Fruit fly (Drosophila melanogaster) whole organism, prepupa: Measurements from ENCODE around the gene alpha-Spec.

Experiments used
- CG10669 ChIP-seq: fragments of 200-800 bp; sonication (Bioruptor generic); optimal IDR thresholded peaks from 3 replicates; lab custom pipeline; 2018; ENCODE audit warnings: missing biosample characterization, mild to moderate bottlenecking, missing genetic modification characterization, moderate library complexity
- CG11294 ChIP-seq: fragments of 200-800 bp; sonication (Bioruptor generic); IDR thresholded peaks from 2 replicates; pipeline ENCODE4 v1.3.6; 2022; ENCODE audit warnings: missing biosample characterization, missing genetic modification characterization
- CG11762 ChIP-seq: fragments of 200-800 bp; sonication (Bioruptor generic); optimal IDR thresholded peaks from 3 replicates; lab custom pipeline; 2016; ENCODE audit warnings: missing biosample characterization, missing genetic modification characterization; ENCODE audit not compliant: insufficient read depth
- CG11902 ChIP-seq: fragments of 200-800 bp; sonication (Bioruptor generic); optimal IDR thresholded peaks from 3 replicates; lab custom pipeline; 2016; ENCODE audit warnings: missing biosample characterization, missing genetic modification characterization
- CG15336 ChIP-seq: fragments of 200-800 bp; sonication (Bioruptor generic); IDR thresholded peaks from 2 replicates; pipeline ENCODE4 v1.3.6; 2022; ENCODE audit warnings: missing biosample characterization, missing genetic modification characterization
- CG1621 ChIP-seq: fragments of 200-800 bp; sonication (Bioruptor generic); optimal IDR thresholded peaks from 3 replicates; lab custom pipeline; 2018; ENCODE audit warnings: missing biosample characterization, mild to moderate bottlenecking, missing genetic modification characterization
- CG3032 ChIP-seq: fragments of 200-800 bp; optimal IDR thresholded peaks from 2 replicates; lab custom pipeline; 2019; ENCODE audit warnings: missing biosample characterization, mild to moderate bottlenecking, missing genetic modification characterization, moderate library complexity
- CG31627 ChIP-seq: fragments of 200-800 bp; sonication (Bioruptor generic); optimal IDR thresholded peaks from 3 replicates; lab custom pipeline; 2016; ENCODE audit warnings: missing biosample characterization, missing genetic modification characterization
- CG32006 ChIP-seq: fragments of 200-800 bp; sonication (Bioruptor generic); optimal IDR thresholded peaks from 3 replicates; lab custom pipeline; 2017; ENCODE audit warnings: missing biosample characterization, mild to moderate bottlenecking, missing genetic modification characterization
- CG3919 ChIP-seq: fragments of 200-800 bp; sonication (Bioruptor generic); optimal IDR thresholded peaks from 3 replicates; lab custom pipeline; 2016; ENCODE audit warnings: missing biosample characterization, missing genetic modification characterization
- CG4318 ChIP-seq: fragments of 200-800 bp; sonication (Bioruptor generic); optimal IDR thresholded peaks from 3 replicates; lab custom pipeline; 2017; ENCODE audit warnings: missing biosample characterization, mild to moderate bottlenecking, missing genetic modification characterization
- CG6163 ChIP-seq: fragments of 200-800 bp; sonication (Bioruptor generic); IDR thresholded peaks from 3 replicates; pipeline ENCODE4 v1.3.6; 2022; ENCODE audit warnings: missing biosample characterization, missing genetic modification characterization
- CG6276 ChIP-seq: fragments of 200-800 bp; sonication (Bioruptor generic); optimal IDR thresholded peaks from 2 replicates; lab custom pipeline; 2017; ENCODE audit warnings: missing biosample characterization, mild to moderate bottlenecking, missing genetic modification characterization
- CG6792 ChIP-seq: fragments of 200-800 bp; sonication (Bioruptor generic); optimal IDR thresholded peaks from 3 replicates; lab custom pipeline; 2016; ENCODE audit warnings: missing biosample characterization, missing genetic modification characterization
- CG6808 ChIP-seq: fragments of 200-800 bp; sonication (Bioruptor generic); optimal IDR thresholded peaks from 3 replicates; lab custom pipeline; 2017; ENCODE audit warnings: missing biosample characterization, missing genetic modification characterization, mild to moderate bottlenecking, moderate library complexity, missing genetic modification reagents
- CG6854 ChIP-seq: fragments of 200-800 bp; sonication (Bioruptor generic); optimal IDR thresholded peaks from 2 replicates; lab custom pipeline; 2017; ENCODE audit warnings: missing biosample characterization, mild to moderate bottlenecking, missing genetic modification characterization
- CG8119 ChIP-seq: fragments of 200-800 bp; sonication (Bioruptor generic); IDR thresholded peaks from 3 replicates; pipeline ENCODE4 v1.3.6; 2022; ENCODE audit warnings: missing biosample characterization, missing genetic modification characterization
- CG8632 ChIP-seq: fragments of 200-800 bp; sonication (Bioruptor generic); optimal IDR thresholded peaks from 3 replicates; lab custom pipeline; 2016; ENCODE audit warnings: missing biosample characterization, missing genetic modification characterization
- Eip75B ChIP-seq: fragments of 200-800 bp; sonication (Bioruptor generic); optimal IDR thresholded peaks from 3 replicates; lab custom pipeline; 2016; ENCODE audit warnings: missing biosample characterization, missing genetic modification characterization
- Eip78C ChIP-seq: fragments of 200-800 bp; sonication (Bioruptor generic); peaks from one replicate; lab custom pipeline; 2016; ENCODE audit warnings: missing biosample characterization, missing genetic modification characterization
- Eip93F ChIP-seq: fragments of 200-800 bp; sonication (Bioruptor generic); optimal IDR thresholded peaks from 2 replicates; lab custom pipeline; 2016; ENCODE audit warnings: missing biosample characterization, mild to moderate bottlenecking, missing genetic modification characterization
- Ets96B ChIP-seq: fragments of 200-800 bp; optimal IDR thresholded peaks from 2 replicates; lab custom pipeline; 2019; ENCODE audit warnings: missing biosample characterization, mild to moderate bottlenecking, missing genetic modification characterization, moderate library complexity
- Gug ChIP-seq: fragments of 200-800 bp; sonication (Bioruptor generic); IDR thresholded peaks from 2 replicates; pipeline ENCODE4 v1.3.6; 2022; ENCODE audit warnings: missing biosample characterization, missing genetic modification characterization
- Hr4 ChIP-seq: fragments of 200-800 bp; sonication (Bioruptor generic); optimal IDR thresholded peaks from 3 replicates; lab custom pipeline; 2016; ENCODE audit warnings: missing biosample characterization, missing genetic modification characterization
- Lpt ChIP-seq: fragments of 200-800 bp; sonication (Bioruptor generic); optimal IDR thresholded peaks from 3 replicates; lab custom pipeline; 2016; ENCODE audit warnings: missing biosample characterization, missing genetic modification characterization
- OdsH ChIP-seq: fragments of 200-800 bp; sonication (Bioruptor generic); optimal IDR thresholded peaks from 3 replicates; lab custom pipeline; 2016; ENCODE audit warnings: missing biosample characterization, missing genetic modification characterization
- Smox ChIP-seq: fragments of 200-800 bp; sonication (Bioruptor generic); optimal IDR thresholded peaks from 3 replicates; lab custom pipeline; 2016; ENCODE audit warnings: missing biosample characterization, missing genetic modification characterization
- Sox102F ChIP-seq: fragments of 200-800 bp; sonication (Bioruptor generic); optimal IDR thresholded peaks from 2 replicates; lab custom pipeline; 2016; ENCODE audit warnings: missing biosample characterization, mild to moderate bottlenecking, missing genetic modification characterization
- Sox15 ChIP-seq: fragments of 200-800 bp; sonication (Bioruptor generic); optimal IDR thresholded peaks from 3 replicates; lab custom pipeline; 2016; ENCODE audit warnings: missing biosample characterization, missing genetic modification characterization
- cyc ChIP-seq: fragments of 200-800 bp; sonication (Bioruptor generic); optimal IDR thresholded peaks from 3 replicates; lab custom pipeline; 2016; ENCODE audit warnings: missing biosample characterization, missing genetic modification characterization
- dac ChIP-seq: fragments of 200-800 bp; sonication (Bioruptor generic); optimal IDR thresholded peaks from 2 replicates; lab custom pipeline; 2017; ENCODE audit warnings: missing biosample characterization, mild to moderate bottlenecking, missing genetic modification characterization
- eg ChIP-seq: fragments of 200-800 bp; sonication (Bioruptor generic); IDR thresholded peaks from 3 replicates; pipeline ENCODE4 v1.3.6; 2022; ENCODE audit warnings: missing biosample characterization, missing genetic modification characterization
- esn ChIP-seq: fragments of 200-800 bp; sonication (Bioruptor generic); optimal IDR thresholded peaks from 2 replicates; lab custom pipeline; 2016; ENCODE audit warnings: missing biosample characterization, mild to moderate bottlenecking, missing genetic modification characterization, moderate library complexity
- fd59A ChIP-seq: fragments of 200-800 bp; sonication (Bioruptor generic); optimal IDR thresholded peaks from 2 replicates; lab custom pipeline; 2017; ENCODE audit warnings: missing biosample characterization, mild to moderate bottlenecking, missing genetic modification characterization, missing genetic modification reagents
- fd85E ChIP-seq: fragments of 200-800 bp; sonication (Bioruptor generic); optimal IDR thresholded peaks from 3 replicates; lab custom pipeline; 2016; ENCODE audit warnings: missing biosample characterization, missing genetic modification characterization
- lz ChIP-seq: fragments of 200-800 bp; sonication (Bioruptor generic); optimal IDR thresholded peaks from 3 replicates; lab custom pipeline; 2016; ENCODE audit warnings: missing biosample characterization, missing genetic modification characterization
- pdm3 ChIP-seq: fragments of 200-800 bp; sonication (Bioruptor generic); optimal IDR thresholded peaks from 3 replicates; lab custom pipeline; 2016; ENCODE audit warnings: missing biosample characterization, missing genetic modification characterization
- spab ChIP-seq: fragments of 200-800 bp; sonication (Bioruptor generic); optimal IDR thresholded peaks from 2 replicates; lab custom pipeline; 2017; ENCODE audit warnings: missing biosample characterization, mild to moderate bottlenecking, missing genetic modification characterization, missing genetic modification reagents
- ss ChIP-seq, 2 experiments: fragments of 200-800 bp; sonication (Bioruptor generic); optimal IDR thresholded peaks; 2 replicates in 1 of 2; 3 replicates in 1 of 2; lab custom pipeline; 2017 to 2018; ENCODE audit warnings: mild to moderate bottlenecking in 2 of 2, missing biosample characterization in 2 of 2, missing genetic modification characterization in 2 of 2, moderate library complexity in 1 of 2
- topi ChIP-seq: fragments of 200-800 bp; sonication (Bioruptor generic); optimal IDR thresholded peaks from 3 replicates; lab custom pipeline; 2016; ENCODE audit warnings: missing biosample characterization, missing genetic modification characterization

The alpha-Spec gene

dm6 chr3L:1808631-1809030, 13.5 kb upstream of the alpha-Spec start (continued):
- TF ChIP-seq CG6808 (GFP tag; lab: Kevin White, UChicago), result no peak
- peak; percentile 96 for TF ChIP-seq Eip78C (GFP tag; lab: Kevin White, UChicago)
- TF ChIP-seq pdm3 (GFP tag; lab: Kevin White, UChicago), result peak; percentile 87
- peak; percentile 86 for TF ChIP-seq Ets96B
- TF ChIP-seq OdsH (GFP tag; lab: Kevin White, UChicago), result no peak
- no peak for TF ChIP-seq Hr4 (GFP tag; lab: Kevin White, UChicago)
- TF ChIP-seq CG6792 (GFP tag; lab: Kevin White, UChicago), result peak; percentile 84
- peak; percentile 86 for TF ChIP-seq CG8119
- TF ChIP-seq Smox (GFP tag; lab: Kevin White, UChicago), result no peak
- TF ChIP-seq fd59A, result peak; percentile 84
- peak; percentile 90 for TF ChIP-seq CG15336 (GFP tag; lab: Robert Waterston, UW)
- peak; percentile 90 for TF ChIP-seq CG3919 (GFP tag; lab: Kevin White, UChicago)
- peak; percentile 82 for TF ChIP-seq spab
- TF ChIP-seq CG8632 (GFP tag; lab: Kevin White, UChicago), result no peak
- TF ChIP-seq dac, result peak; percentile 28
- no peak for TF ChIP-seq CG6854 (GFP tag; lab: Kevin White, UChicago)
- peak; percentile 95 for TF ChIP-seq eg
- TF ChIP-seq CG6276 (GFP tag; lab: Kevin White, UChicago), result no peak
- TF ChIP-seq Gug (GFP tag; lab: Robert Waterston, UW), result peak; percentile 84
- TF ChIP-seq CG11294 (GFP tag; lab: Robert Waterston, UW), result peak; percentile 83
- TF ChIP-seq ss (GFP tag; optimal IDR thresholded peaks at IDR 0.05; lab: Kevin White, UChicago), result peak; percentile 82 to 85
- peak; percentile 80 for TF ChIP-seq CG11762 (GFP tag; lab: Kevin White, UChicago)
- TF ChIP-seq fd85E (GFP tag; lab: Kevin White, UChicago), result no peak
- TF ChIP-seq CG6163 (GFP tag; lab: Robert Waterston, UW), result peak; percentile 93
- TF ChIP-seq Sox102F (GFP tag; lab: Kevin White, UChicago), result no peak
- peak; percentile 84 for TF ChIP-seq Eip75B
- peak; percentile 74 for TF ChIP-seq CG11902 (GFP tag; lab: Kevin White, UChicago)
- TF ChIP-seq CG3032, result peak; percentile 84
- TF ChIP-seq Sox15, result peak; percentile 72
- TF ChIP-seq topi, result peak; percentile 75
- peak; percentile 79 for TF ChIP-seq esn (GFP tag; lab: Kevin White, UChicago)
- TF ChIP-seq Lpt (GFP tag; lab: Kevin White, UChicago), result peak; percentile 79
- TF ChIP-seq CG1621 (tag; lab: Kevin White, UChicago), result peak; percentile 85
- TF ChIP-seq lz, result peak; percentile 62
- TF ChIP-seq CG31627 (GFP tag; lab: Kevin White, UChicago), result peak; percentile 73

- TF ChIP-seq CG32006 (no peak), CG1621 (tag; lab: Kevin White, UChicago) (peak; percentile 66), esn (GFP tag; lab: Kevin White, UChicago) (peak; percentile 32)
Measured at dm6 chr3L:1802802-1803201, 7.7 kb upstream of the alpha-Spec start, which contains the start of the genes JTBR and CG42676. Gene JTBR (minus strand): TSS chr3L:1802856. Gene CG42676 (plus strand): TSS chr3L:1803107.

DNA sequence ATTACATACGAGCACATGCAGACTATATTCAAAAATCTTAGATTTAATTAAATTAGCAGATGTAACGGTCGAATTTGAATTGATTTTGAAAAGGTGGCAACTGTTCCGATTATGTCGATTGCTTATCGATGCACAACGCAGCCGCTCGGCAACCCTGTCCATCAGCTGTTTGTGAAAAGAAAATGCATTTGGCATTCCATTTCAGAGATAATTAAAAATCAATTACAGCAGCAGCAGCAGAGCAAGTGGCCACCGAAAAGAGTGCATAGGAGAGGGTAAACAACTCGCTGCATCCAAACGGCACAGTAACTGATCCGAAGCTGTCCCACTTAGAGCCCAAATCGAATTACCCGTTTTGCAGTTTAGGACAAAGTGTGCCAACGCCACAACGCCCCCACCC, 3.5 kb upstream of the alpha-Spec start, which contains the start of gene Patj:
Gene Patj (plus strand): TSS at position 155 of the 400 bp plus-strand sequence.
- TF ChIP-seq lz (no peak), Lpt (GFP tag; lab: Kevin White, UChicago) (no peak), OdsH (GFP tag; lab: Kevin White, UChicago) (no peak), CG6792 (GFP tag; lab: Kevin White, UChicago) (no peak), CG4318 (no peak), CG8119 (no peak), CG10669 (GFP tag; lab: Kevin White, UChicago) (no peak), Eip93F (no peak), cyc (GFP tag; lab: Kevin White, UChicago) (no peak), CG6808 (GFP tag; lab: Kevin White, UChicago) (no peak)
- TF ChIP-seq, all 60 proteins: peak for 0
